Fruit fly (Drosophila melanogaster) whole organism, embryonic: ENCODE results near the gene nonC.

Source experiments
- ATbp ChIP-seq: fragments of 200-800 bp; sonication (Bioruptor generic); optimal IDR thresholded peaks from 2 replicates; lab custom pipeline; 2017; ENCODE audit warnings: missing biosample characterization, mild to moderate bottlenecking, missing genetic modification characterization, missing genetic modification reagents
- Abd-B ChIP-seq: fragments of 200-800 bp; sonication (Bioruptor generic); optimal IDR thresholded peaks from 2 replicates; lab custom pipeline; 2018; ENCODE audit warnings: missing biosample characterization, mild to moderate bottlenecking, missing genetic modification characterization, moderate library complexity
- CG11247 ChIP-seq: fragments of 200-800 bp; sonication (Bioruptor generic); IDR thresholded peaks from 2 replicates; pipeline ENCODE4 v1.3.6; 2022; ENCODE audit warnings: missing biosample characterization, missing genetic modification characterization
- CG11398 ChIP-seq: fragments of 200-800 bp; sonication (Bioruptor generic); optimal IDR thresholded peaks from 2 replicates; lab custom pipeline; 2016; ENCODE audit warnings: missing biosample characterization, missing genetic modification characterization
- CG11723 ChIP-seq: fragments of 200-800 bp; sonication (Bioruptor generic); optimal IDR thresholded peaks from 2 replicates; lab custom pipeline; 2017; ENCODE audit warnings: missing biosample characterization, mild to moderate bottlenecking, missing genetic modification characterization
- CG12744 ChIP-seq: fragments of 200-800 bp; sonication (Bioruptor generic); optimal IDR thresholded peaks from 2 replicates; lab custom pipeline; 2016; ENCODE audit warnings: missing biosample characterization, missing genetic modification characterization
- CG13894 ChIP-seq: fragments of 200-800 bp; sonication (Bioruptor generic); optimal IDR thresholded peaks from 3 replicates; lab custom pipeline; 2018; ENCODE audit warnings: missing biosample characterization, mild to moderate bottlenecking, missing genetic modification characterization, moderate library complexity
- CG14965 ChIP-seq: fragments of 200-800 bp; sonication (Bioruptor generic); optimal IDR thresholded peaks from 2 replicates; lab custom pipeline; 2016; ENCODE audit warnings: missing biosample characterization, missing genetic modification characterization, borderline replicate concordance
- CG15073 ChIP-seq: fragments of 200-800 bp; sonication (Bioruptor generic); optimal IDR thresholded peaks from 2 replicates; lab custom pipeline; 2016; ENCODE audit warnings: missing biosample characterization, missing genetic modification characterization
- CG15479 ChIP-seq: fragments of 200-800 bp; sonication (Bioruptor generic); optimal IDR thresholded peaks from 3 replicates; lab custom pipeline; 2019; ENCODE audit warnings: missing biosample characterization, mild to moderate bottlenecking, missing genetic modification characterization, moderate library complexity
- CG15696 ChIP-seq: fragments of 200-800 bp; sonication (Bioruptor generic); optimal IDR thresholded peaks from 2 replicates; lab custom pipeline; 2019; ENCODE audit warnings: missing biosample characterization, mild to moderate bottlenecking, missing genetic modification characterization, moderate library complexity
- CG16815 ChIP-seq: fragments of 200-800 bp; sonication (Bioruptor generic); optimal IDR thresholded peaks from 3 replicates; lab custom pipeline; 2017; ENCODE audit warnings: missing biosample characterization, mild to moderate bottlenecking, missing genetic modification characterization
- CG18476 ChIP-seq: fragments of 200-800 bp; sonication (Bioruptor generic); optimal IDR thresholded peaks from 2 replicates; lab custom pipeline; 2016; ENCODE audit warnings: missing biosample characterization, mild to moderate bottlenecking, missing genetic modification characterization
- CG2116 ChIP-seq: fragments of 200-800 bp; sonication (Bioruptor generic); optimal IDR thresholded peaks from 3 replicates; lab custom pipeline; 2018; ENCODE audit warnings: missing biosample characterization, mild to moderate bottlenecking, missing genetic modification characterization
- CG30431 ChIP-seq: fragments of 200-800 bp; sonication (Bioruptor generic); optimal IDR thresholded peaks from 2 replicates; lab custom pipeline; 2017; ENCODE audit warnings: missing biosample characterization, missing genetic modification characterization
- CG3281 ChIP-seq: fragments of 200-800 bp; sonication (Bioruptor generic); optimal IDR thresholded peaks from 3 replicates; lab custom pipeline; 2017; ENCODE audit warnings: missing biosample characterization, mild to moderate bottlenecking, missing genetic modification characterization
- CG34224 ChIP-seq: fragments of 200-800 bp; sonication (Bioruptor generic); IDR thresholded peaks from 3 replicates; pipeline ENCODE4 v1.3.6; 2022; ENCODE audit warnings: missing biosample characterization, missing genetic modification characterization; ENCODE audit not compliant: partially characterized antibody
- CG6813 ChIP-seq: fragments of 200-800 bp; sonication (Bioruptor generic); optimal IDR thresholded peaks from 2 replicates; lab custom pipeline; 2017; ENCODE audit warnings: missing biosample characterization, missing genetic modification characterization, mild to moderate bottlenecking, moderate library complexity, missing genetic modification reagents
- Camta ChIP-seq: fragments of 200-800 bp; sonication (Bioruptor generic); optimal IDR thresholded peaks from 2 replicates; lab custom pipeline; 2016; ENCODE audit warnings: missing biosample characterization, missing genetic modification characterization
- D19B ChIP-seq: fragments of 200-800 bp; sonication (Bioruptor generic); optimal IDR thresholded peaks from 2 replicates; lab custom pipeline; 2017; ENCODE audit warnings: missing biosample characterization, mild to moderate bottlenecking, missing genetic modification characterization
- Eip74EF ChIP-seq, 2 experiments: fragments of 200-800 bp in 1 of 2; fragments of >200 bp in 1 of 2; sonication (Bioruptor generic) in 1 of 2; optimal IDR thresholded peaks; 2 replicates each; lab custom pipeline; 2017 to 2019; ENCODE audit warnings: missing biosample characterization in 2 of 2, missing genetic modification characterization in 2 of 2, mild to moderate bottlenecking in 1 of 2, moderate library complexity in 1 of 2
- Ets65A ChIP-seq: fragments of 200-800 bp; sonication (Bioruptor generic); peaks from one replicate; lab custom pipeline; 2016; ENCODE audit warnings: missing biosample characterization, missing genetic modification characterization
- Hr51 ChIP-seq, 2 experiments: fragments of 200-800 bp; sonication (Bioruptor generic); optimal IDR thresholded peaks; 2 replicates in 1 of 2; 3 replicates in 1 of 2; lab custom pipeline; 2016 to 2018; ENCODE audit warnings: missing biosample characterization in 2 of 2, missing genetic modification characterization in 2 of 2, mild to moderate bottlenecking in 1 of 2, moderate library complexity in 1 of 2
- MESR4 ChIP-seq: fragments of 200-800 bp; sonication (Bioruptor generic); optimal IDR thresholded peaks from 2 replicates; lab custom pipeline; 2018; ENCODE audit warnings: missing biosample characterization, mild to moderate bottlenecking, missing genetic modification characterization, moderate library complexity
- Pdp1 ChIP-seq, 2 experiments: fragments of 200-800 bp; sonication (Bioruptor generic); optimal IDR thresholded peaks; 3 replicates each; lab custom pipeline; 2016; ENCODE audit warnings: missing biosample characterization in 2 of 2, missing genetic modification characterization in 2 of 2, mild to moderate bottlenecking in 1 of 2, moderate library complexity in 1 of 2
- Scr ChIP-seq: fragments of 200-800 bp; sonication (Bioruptor generic); IDR thresholded peaks from 2 replicates; pipeline ENCODE4 v1.3.6; 2022; ENCODE audit warnings: missing biosample characterization, missing genetic modification characterization; ENCODE audit not compliant: partially characterized antibody
- Sin3A ChIP-seq: fragments of >200 bp; optimal IDR thresholded peaks from 2 replicates; lab custom pipeline; 2018
- Sox102F ChIP-seq: fragments of 200-800 bp; sonication (Bioruptor generic); optimal IDR thresholded peaks from 2 replicates; lab custom pipeline; 2018; ENCODE audit warnings: missing biosample characterization, mild to moderate bottlenecking, missing genetic modification characterization, moderate library complexity
- Sry-β ChIP-seq: fragments of 200-800 bp; sonication (Bioruptor generic); optimal IDR thresholded peaks from 2 replicates; lab custom pipeline; 2018; ENCODE audit warnings: missing biosample characterization, mild to moderate bottlenecking, missing genetic modification characterization, moderate library complexity
- Xrp1 ChIP-seq: fragments of 200-800 bp; sonication (Bioruptor generic); IDR thresholded peaks from 2 replicates; pipeline ENCODE4 v1.3.6; 2022; ENCODE audit warnings: missing biosample characterization, missing genetic modification characterization
- YL-1 ChIP-seq: fragments of 200-800 bp; sonication (Bioruptor generic); optimal IDR thresholded peaks from 3 replicates; lab custom pipeline; 2017; ENCODE audit warnings: missing biosample characterization, mild to moderate bottlenecking, missing genetic modification characterization
- bcd ChIP-seq: fragments of 200-800 bp; sonication (Bioruptor generic); optimal IDR thresholded peaks from 2 replicates; lab custom pipeline; 2017; ENCODE audit warnings: missing biosample characterization, mild to moderate bottlenecking, missing genetic modification characterization
- cas ChIP-seq: fragments of 200-800 bp; sonication (Bioruptor generic); IDR thresholded peaks from 2 replicates; pipeline ENCODE4 v1.3.6; 2022; ENCODE audit warnings: missing biosample characterization, missing genetic modification characterization
- dan ChIP-seq: fragments of 200-800 bp; sonication (Bioruptor generic); IDR thresholded peaks from 2 replicates; pipeline ENCODE4 v1.3.6; 2022; ENCODE audit warnings: missing biosample characterization, missing genetic modification characterization
- danr ChIP-seq: fragments of 200-800 bp; sonication (Bioruptor generic); IDR thresholded peaks from 2 replicates; pipeline ENCODE4 v1.3.6; 2022; ENCODE audit warnings: missing biosample characterization, missing genetic modification characterization
- dmrt11E ChIP-seq: fragments of 200-800 bp; sonication (Bioruptor generic); optimal IDR thresholded peaks from 3 replicates; lab custom pipeline; 2018; ENCODE audit warnings: missing biosample characterization, mild to moderate bottlenecking, missing genetic modification characterization, moderate library complexity
- dysf ChIP-seq: fragments of 200-800 bp; sonication (Bioruptor generic); IDR thresholded peaks from 3 replicates; pipeline ENCODE4 v1.3.6; 2022; ENCODE audit warnings: missing biosample characterization, missing genetic modification characterization
- exex ChIP-seq: fragments of 200-800 bp; sonication (Bioruptor generic); optimal IDR thresholded peaks from 4 replicates; lab custom pipeline; 2018; ENCODE audit warnings: missing biosample characterization, mild to moderate bottlenecking, missing genetic modification characterization, moderate library complexity
- eyg ChIP-seq: fragments of 200-800 bp; sonication (Bioruptor generic); optimal IDR thresholded peaks from 3 replicates; lab custom pipeline; 2016; ENCODE audit warnings: missing biosample characterization, missing genetic modification characterization
- gce ChIP-seq: fragments of 200-800 bp; sonication (Bioruptor generic); IDR thresholded peaks from 3 replicates; pipeline ENCODE4 v1.3.6; 2022; ENCODE audit warnings: missing biosample characterization, missing genetic modification characterization
- hb ChIP-seq: fragments of 200-800 bp; sonication (Bioruptor generic); IDR thresholded peaks from 3 replicates; pipeline ENCODE4 v1.3.6; 2022; ENCODE audit warnings: missing biosample characterization, missing genetic modification characterization; ENCODE audit not compliant: partially characterized antibody
- mirr ChIP-seq: fragments of 200-800 bp; sonication (Bioruptor generic); optimal IDR thresholded peaks from 3 replicates; lab custom pipeline; 2018; ENCODE audit warnings: missing biosample characterization, mild to moderate bottlenecking, missing genetic modification characterization
- nom ChIP-seq: fragments of 200-800 bp; sonication (Bioruptor generic); optimal IDR thresholded peaks from 2 replicates; lab custom pipeline; 2017; ENCODE audit warnings: missing biosample characterization, missing genetic modification characterization, mild to moderate bottlenecking, moderate library complexity, missing genetic modification reagents
- org-1 ChIP-seq: fragments of 200-800 bp; sonication (Bioruptor generic); optimal IDR thresholded peaks from 2 replicates; lab custom pipeline; 2017; ENCODE audit warnings: missing biosample characterization, missing genetic modification characterization
- pum ChIP-seq: fragments of 200-800 bp; sonication (Bioruptor generic); optimal IDR thresholded peaks from 2 replicates; lab custom pipeline; 2016; ENCODE audit warnings: missing biosample characterization, missing genetic modification characterization
- salm ChIP-seq: fragments of 200-800 bp; sonication (Bioruptor generic); optimal IDR thresholded peaks from 2 replicates; lab custom pipeline; 2018; ENCODE audit warnings: missing biosample characterization, mild to moderate bottlenecking, missing genetic modification characterization
- shn ChIP-seq: fragments of 200-800 bp; sonication (Bioruptor generic); optimal IDR thresholded peaks from 3 replicates; lab custom pipeline; 2016; ENCODE audit warnings: missing biosample characterization, missing genetic modification characterization
- wdn ChIP-seq: fragments of 200-800 bp; sonication (Bioruptor generic); IDR thresholded peaks from 2 replicates; pipeline ENCODE4 v1.3.6; 2022; ENCODE audit warnings: missing biosample characterization, missing genetic modification characterization

nonC gene

dm6 chrX:6863289-6863938 is 39.1 kb downstream of the nonC start, which contains the start of gene CG43736 (continued):
- TF ChIP-seq Camta (GFP tag; lab: Kevin White, UChicago) (peak; percentile 91), CG11723 (peak; percentile 91), Sox102F (GFP tag; lab: Kevin White, UChicago) (peak; percentile 98), hb (GFP tag; lab: Robert Waterston, UW) (no peak), CG34224 (GFP tag; lab: Robert Waterston, UW) (no peak), Sin3A (no peak), bcd (GFP tag; lab: Kevin White, UChicago) (peak; percentile 95), CG2116 (GFP tag; lab: Kevin White, UChicago) (peak; percentile 69), CG15479 (no peak), MESR4 (GFP tag; lab: Kevin White, UChicago) (peak; percentile 43), mirr (GFP tag; lab: Kevin White, UChicago) (peak; percentile 82), exex (tag; lab: Kevin White, UChicago) (peak; percentile 79), CG16815 (GFP tag; lab: Kevin White, UChicago) (peak; percentile 91), pum (peak; percentile 91), CG14965 (GFP tag; lab: Kevin White, UChicago) (peak; percentile 32), Ets65A (GFP tag; lab: Kevin White, UChicago) (peak; percentile 98), CG12744 (GFP tag; lab: Kevin White, UChicago) (peak; percentile 90), CG30431 (GFP tag; lab: Kevin White, UChicago) (peak; percentile 90), CG6813 (GFP tag; lab: Kevin White, UChicago) (peak; percentile 94), salm (tag; lab: Kevin White, UChicago) (peak; percentile 91), D19B (GFP tag; lab: Kevin White, UChicago) (peak; percentile 92), CG15696 (tag; lab: Kevin White, UChicago) (peak; percentile 92), CG11398 (GFP tag; lab: Kevin White, UChicago) (peak; percentile 85), wdn (GFP tag; lab: Robert Waterston, UW) (peak; percentile 70; the same call in 1 of the 2 replicates), Sry-β (peak; percentile 63), eyg (GFP tag; lab: Kevin White, UChicago) (peak; percentile 87), Hr51 (GFP tag; optimal IDR thresholded peaks at IDR 0.05; lab: Kevin White, UChicago) (peak; percentile 87 to 98), Scr (GFP tag; lab: Robert Waterston, UW) (no peak), ATbp (GFP tag; lab: Kevin White, UChicago) (peak; percentile 94), CG15073 (GFP tag; lab: Kevin White, UChicago) (peak; percentile 56), dmrt11E (tag; lab: Kevin White, UChicago) (peak; percentile 92), Pdp1 (GFP tag; optimal IDR thresholded peaks at IDR 0.05; lab: Kevin White, UChicago) (peak; percentile 84 to 94), nom (GFP tag; lab: Kevin White, UChicago) (peak; percentile 83), CG11247 (GFP tag; lab: Robert Waterston, UW) (peak; percentile 77), org-1 (GFP tag; lab: Kevin White, UChicago) (peak; percentile 94), Xrp1 (GFP tag; lab: Robert Waterston, UW) (peak; percentile 91), YL-1 (GFP tag; lab: Kevin White, UChicago) (peak; percentile 86), shn (GFP tag; lab: Kevin White, UChicago) (peak; percentile 93), dysf (GFP tag; lab: Robert Waterston, UW) (peak; percentile 94), CG13894 (tag; lab: Kevin White, UChicago) (peak; percentile 92), gce (GFP tag; lab: Robert Waterston, UW) (no peak; the same call in 2 of the 3 replicates), Eip74EF (GFP tag; optimal IDR thresholded peaks at IDR 0.05; lab: Kevin White, UChicago) (peak in 1 of 2 experiments; percentile 96), CG3281 (peak; percentile 97), danr (GFP tag; lab: Robert Waterston, UW) (peak; percentile 90), cas (peak; percentile 69), CG18476 (GFP tag; lab: Kevin White, UChicago) (peak; percentile 93), Abd-B (peak; percentile 96), dan (GFP tag; lab: Robert Waterston, UW) (no peak; the same call in 1 of the 2 replicates)
